Fruit fly (Drosophila melanogaster) whole organism, pupa: ENCODE measurements around the gene CG32240.

Experiments
- CG10348 ChIP-seq: fragments of 200-800 bp; sonication (Bioruptor generic); IDR thresholded peaks from 2 replicates; pipeline ENCODE4 v1.3.6; 2022; ENCODE audit warnings: missing biosample characterization, missing genetic modification characterization
- CG12605 ChIP-seq: fragments of 200-800 bp; sonication (Bioruptor generic); IDR thresholded peaks from 2 replicates; pipeline ENCODE4 v1.3.6; 2022; ENCODE audit warnings: missing biosample characterization, missing genetic modification characterization
- CG13204 ChIP-seq: fragments of 200-800 bp; sonication (Bioruptor generic); optimal IDR thresholded peaks from 2 replicates; lab custom pipeline; 2018; ENCODE audit warnings: missing biosample characterization, mild to moderate bottlenecking, missing genetic modification characterization, moderate library complexity
- CG14655 ChIP-seq: fragments of 200-800 bp; sonication (Bioruptor generic); optimal IDR thresholded peaks from 3 replicates; lab custom pipeline; 2017; ENCODE audit warnings: mild to moderate bottlenecking, missing biosample characterization, missing genetic modification reagents, missing genetic modification characterization
- CG15710 ChIP-seq: fragments of 200-800 bp; sonication (Bioruptor generic); optimal IDR thresholded peaks from 2 replicates; lab custom pipeline; 2018; ENCODE audit warnings: missing biosample characterization, mild to moderate bottlenecking, missing genetic modification characterization, moderate library complexity
- CG17806 ChIP-seq: fragments of 200-800 bp; sonication (Bioruptor generic); optimal IDR thresholded peaks from 2 replicates; lab custom pipeline; 2018; ENCODE audit warnings: missing biosample characterization, mild to moderate bottlenecking, missing genetic modification characterization, moderate library complexity
- CG32121 ChIP-seq: fragments of 200-800 bp; sonication (Bioruptor generic); IDR thresholded peaks from 2 replicates; pipeline ENCODE4 v1.3.6; 2022; ENCODE audit warnings: missing biosample characterization, missing genetic modification characterization
- CG34367 ChIP-seq: fragments of 200-800 bp; sonication (Bioruptor generic); optimal IDR thresholded peaks from 2 replicates; lab custom pipeline; 2018; ENCODE audit warnings: missing biosample characterization, mild to moderate bottlenecking, missing genetic modification characterization
- CG4496 ChIP-seq: fragments of 200-800 bp; sonication (Bioruptor generic); IDR thresholded peaks from 3 replicates; pipeline ENCODE4 v1.3.6; 2022; ENCODE audit warnings: missing biosample characterization, missing genetic modification characterization
- CG8159 ChIP-seq: fragments of 200-800 bp; sonication (Bioruptor generic); optimal IDR thresholded peaks from 3 replicates; lab custom pipeline; 2018; ENCODE audit warnings: missing biosample characterization, mild to moderate bottlenecking, missing genetic modification characterization, moderate library complexity
- CG8301 ChIP-seq: fragments of 200-800 bp; sonication (Bioruptor generic); optimal IDR thresholded peaks from 2 replicates; lab custom pipeline; 2018; ENCODE audit warnings: missing biosample characterization, mild to moderate bottlenecking, missing genetic modification characterization
- CG9948 ChIP-seq: fragments of 200-800 bp; sonication (Bioruptor generic); optimal IDR thresholded peaks from 2 replicates; lab custom pipeline; 2018; ENCODE audit warnings: missing biosample characterization, mild to moderate bottlenecking, missing genetic modification characterization, moderate library complexity
- D1 ChIP-seq: fragments of 200-800 bp; sonication (Bioruptor generic); optimal IDR thresholded peaks from 2 replicates; lab custom pipeline; 2018; ENCODE audit warnings: missing biosample characterization, mild to moderate bottlenecking, missing genetic modification characterization, moderate library complexity
- EcR ChIP-seq: fragments of 200-800 bp; sonication (Bioruptor generic); optimal IDR thresholded peaks from 3 replicates; lab custom pipeline; 2019; ENCODE audit warnings: missing biosample characterization, missing genetic modification characterization, mild to moderate bottlenecking, moderate library complexity, missing genetic modification reagents
- Ets98B ChIP-seq: fragments of 200-800 bp; sonication (Bioruptor generic); IDR thresholded peaks from 2 replicates; pipeline ENCODE4 v1.3.6; 2022; ENCODE audit warnings: missing biosample characterization, missing genetic modification characterization
- Pif1A ChIP-seq: fragments of 200-800 bp; sonication (Bioruptor generic); optimal IDR thresholded peaks from 3 replicates; lab custom pipeline; 2016; ENCODE audit warnings: missing biosample characterization, missing genetic modification characterization
- Pif1B ChIP-seq: fragments of 200-800 bp; sonication (Bioruptor generic); optimal IDR thresholded peaks from 3 replicates; lab custom pipeline; 2016; ENCODE audit warnings: missing biosample characterization, missing genetic modification characterization
- Snoo ChIP-seq: fragments of 200-800 bp; sonication (Bioruptor generic); optimal IDR thresholded peaks from 3 replicates; lab custom pipeline; 2017; ENCODE audit warnings: missing biosample characterization, mild to moderate bottlenecking, missing genetic modification characterization, inconsistent platforms
- fd96Ca ChIP-seq: fragments of 200-800 bp; sonication (Bioruptor generic); IDR thresholded peaks from 3 replicates; pipeline ENCODE4 v1.3.6; 2022; ENCODE audit warnings: missing biosample characterization, missing genetic modification characterization
- gl ChIP-seq: fragments of 200-800 bp; sonication (Bioruptor generic); optimal IDR thresholded peaks from 2 replicates; lab custom pipeline; 2018; ENCODE audit warnings: missing biosample characterization, mild to moderate bottlenecking, missing genetic modification characterization
- rn ChIP-seq: fragments of 200-800 bp; sonication (Bioruptor generic); IDR thresholded peaks from 2 replicates; pipeline ENCODE4 v1.3.6; 2022; ENCODE audit warnings: missing biosample characterization, missing genetic modification characterization

The CG32240 gene

dm6 chr3L:4381529-4381928, at the start of gene CG32240:
Gene CG32240, minus strand, starts transcription at chr3L:4381629.
- TF ChIP-seq CG34367 (no peak), CG9948 (no peak), Pif1B (no peak), CG8301 (tag; lab: Kevin White, UChicago) (no peak)

- no peak for TF ChIP-seq Snoo (tag; lab: Kevin White, UChicago)
Observed at dm6 chr3L:4430331-4430730, 48.9 kb upstream of the CG32240 start.

dm6 chr3L:4428918-4429546, 47.6 kb upstream of the CG32240 start, which contains the start of gene nAChRbeta1:
Gene nAChRbeta1, plus strand, starts transcription at chr3L:4429349.
- no peak for TF ChIP-seq CG13204 (GFP tag; lab: Kevin White, UChicago)
- no peak for TF ChIP-seq fd96Ca (GFP tag; lab: Robert Waterston, UW)
- TF ChIP-seq CG10348 (GFP tag; lab: Robert Waterston, UW) = no peak
- no peak for TF ChIP-seq CG8159
- no peak for TF ChIP-seq CG8301 (tag; lab: Kevin White, UChicago)
- no peak for TF ChIP-seq EcR (GFP tag; lab: Kevin White, UChicago)
- no peak for TF ChIP-seq gl (tag; lab: Kevin White, UChicago)
- TF ChIP-seq CG15710 (tag; lab: Kevin White, UChicago) = no peak
- no peak for TF ChIP-seq CG9948
- TF ChIP-seq CG14655 (GFP tag; lab: Kevin White, UChicago) = no peak
- no peak for TF ChIP-seq rn (GFP tag; lab: Robert Waterston, UW)
- no peak for TF ChIP-seq Pif1A (GFP tag; lab: Kevin White, UChicago)
- TF ChIP-seq D1 = no peak
- no peak for TF ChIP-seq CG17806 (tag; lab: Kevin White, UChicago)
- TF ChIP-seq CG12605 (GFP tag; lab: Robert Waterston, UW) = no peak
- no peak for TF ChIP-seq CG34367
- no peak for TF ChIP-seq Pif1B

- TF ChIP-seq CG8301 (tag; lab: Kevin White, UChicago) = no peak
- TF ChIP-seq D1 = no peak
- TF ChIP-seq Ets98B (GFP tag; lab: Robert Waterston, UW) = no peak
- no peak for TF ChIP-seq CG12605 (GFP tag; lab: Robert Waterston, UW)
- TF ChIP-seq, all 21 proteins: peak for 0
Observed at dm6 chr3L:4426581-4426980, 45.2 kb upstream of the CG32240 start.

- TF ChIP-seq CG14655 (GFP tag; lab: Kevin White, UChicago) (peak; percentile 56), CG12605 (GFP tag; lab: Robert Waterston, UW) (no peak), CG4496 (GFP tag; lab: Robert Waterston, UW) (0 out of 3 replicates have a peak, but pooled peaks have one; percentile 10)
Observed at dm6 chr3L:4421362-4421761, 39.9 kb upstream of the CG32240 start, which contains the start of gene CG15020. Gene CG15020, plus strand, starts transcription at chr3L:4421662.

- peak; percentile 46; the same call in 1 of the 3 replicates for TF ChIP-seq fd96Ca (GFP tag; lab: Robert Waterston, UW)
- TF ChIP-seq Snoo (tag; lab: Kevin White, UChicago) = no peak
- TF ChIP-seq CG13204 (GFP tag; lab: Kevin White, UChicago) = no peak
- TF ChIP-seq, all 21 proteins: peak for 1
Observed at dm6 chr3L:4417543-4417942, 36.1 kb upstream of the CG32240 start.

dm6 chr3L:4417068-4417467, 35.6 kb upstream of the CG32240 start:
- TF ChIP-seq CG32121 (GFP tag; lab: Robert Waterston, UW) (no peak), D1 (no peak), CG17806 (tag; lab: Kevin White, UChicago) (no peak), fd96Ca (GFP tag; lab: Robert Waterston, UW) (no peak)

- TF ChIP-seq fd96Ca (GFP tag; lab: Robert Waterston, UW) = 0 out of 3 replicates have a peak, but pooled peaks have one; percentile 14
- no peak for TF ChIP-seq rn (GFP tag; lab: Robert Waterston, UW)
- no peak for TF ChIP-seq CG15710 (tag; lab: Kevin White, UChicago)
- TF ChIP-seq CG14655 (GFP tag; lab: Kevin White, UChicago) = no peak
- TF ChIP-seq EcR (GFP tag; lab: Kevin White, UChicago) = peak; percentile 60
- TF ChIP-seq gl (tag; lab: Kevin White, UChicago) = no peak
- TF ChIP-seq CG10348 (GFP tag; lab: Robert Waterston, UW) = no peak
- TF ChIP-seq CG4496 (GFP tag; lab: Robert Waterston, UW) = no peak
Observed at dm6 chr3L:4415326-4416274, 34.2 kb upstream of the CG32240 start.
